Fruit fly (Drosophila melanogaster): ENCODE data around the gene CG1674.
A peak's percentile ranks its signal among the peaks of the same experiment; 100 is the strongest.

Gene CG1674

dm6 chr4:230430-230829 is at the start of gene CG1674:
Gene CG1674 (plus strand): TSS chr4:230730.
- TF ChIP-seq CG43689 (GFP tag; IDR thresholded peaks at IDR 0.05) (no peak), ken (GFP tag; IDR thresholded peaks at IDR 0.05) (no peak), org-1 (GFP tag; optimal IDR thresholded peaks at IDR 0.05) (no peak), Chrac-16 (GFP tag; optimal IDR thresholded peaks at IDR 0.05) (no peak), pita (GFP tag; optimal IDR thresholded peaks at IDR 0.05) (no peak), CG10959 (GFP tag; IDR thresholded peaks at IDR 0.05) (no peak), HmgZ (tag; optimal IDR thresholded peaks at IDR 0.05) (no peak), tx (GFP tag; optimal IDR thresholded peaks at IDR 0.05) (no peak), otp (GFP tag; IDR thresholded peaks at IDR 0.05) (no peak), CG7987 (GFP tag; optimal IDR thresholded peaks at IDR 0.05) (no peak), Kr (GFP tag; optimal IDR thresholded peaks at IDR 0.05) (no peak), prd (optimal IDR thresholded peaks at IDR 0.05) (no peak), prd (GFP tag; IDR thresholded peaks at IDR 0.05) (no peak), fd3F (GFP tag; optimal IDR thresholded peaks at IDR 0.05) (no peak), CG6765 (GFP tag; optimal IDR thresholded peaks at IDR 0.05) (no peak), CG33557 (GFP tag; optimal IDR thresholded peaks at IDR 0.05) (no peak)

dm6 chr4:180780-181179 is 49.8 kb upstream of the CG1674 start:
- TF ChIP-seq CG2120 (GFP tag; optimal IDR thresholded peaks at IDR 0.05) (peak; percentile 3), Sry-δ (GFP tag; optimal IDR thresholded peaks at IDR 0.05) (peak; percentile 7), CG1024 (GFP tag; IDR thresholded peaks at IDR 0.05) (peak; percentile 84), tna (GFP tag; IDR thresholded peaks at IDR 0.05; ENCODE audit: partially characterized antibody) (no peak), phol (tag; optimal IDR thresholded peaks at IDR 0.05) (peak; percentile 25), seq (GFP tag; IDR thresholded peaks at IDR 0.05) (0 out of 2 replicates have a peak, but pooled peaks have one; percentile 8), row (GFP tag; IDR thresholded peaks at IDR 0.05) (peak; percentile 55; the same call in 2 of the 3 replicates), CG17802 (tag; optimal IDR thresholded peaks at IDR 0.05) (peak; percentile 92), sens (GFP tag) (peak; percentile 85), gem (tag; optimal IDR thresholded peaks at IDR 0.05) (peak; percentile 5), CG9215 (GFP tag; IDR thresholded peaks at IDR 0.05) (no peak), TFAM (GFP tag; optimal IDR thresholded peaks at IDR 0.05) (no peak), CG32532 (GFP tag; IDR thresholded peaks at IDR 0.05) (no peak), ssp (GFP tag; IDR thresholded peaks at IDR 0.05) (peak; percentile 90), CG30020 (tag; optimal IDR thresholded peaks at IDR 0.05) (peak; percentile 95), eve (GFP tag; optimal IDR thresholded peaks at IDR 0.05) (peak in 1 of 2 experiments; percentile 21), CG34376 (GFP tag; optimal IDR thresholded peaks at IDR 0.05) (peak; percentile 1), Mes4 (GFP tag; optimal IDR thresholded peaks at IDR 0.05) (peak; percentile 18), CG11723 (GFP tag; optimal IDR thresholded peaks at IDR 0.05) (peak; percentile 73), pfk (GFP tag; optimal IDR thresholded peaks at IDR 0.05) (peak; percentile 47), CG7357 (GFP tag; IDR thresholded peaks at IDR 0.05) (peak; percentile 90), Ravus (GFP tag; IDR thresholded peaks at IDR 0.05) (no peak), Gsc (GFP tag; IDR thresholded peaks at IDR 0.05) (no peak), BEAF-32 (GFP tag; optimal IDR thresholded peaks at IDR 0.05) (peak; percentile 32), Optix (GFP tag; IDR thresholded peaks at IDR 0.05) (no peak), insv (GFP tag; optimal IDR thresholded peaks at IDR 0.05) (no peak), CG1603 (tag; optimal IDR thresholded peaks at IDR 0.05) (peak; percentile 59), CG4820 (GFP tag; optimal IDR thresholded peaks at IDR 0.05) (no peak), Ets65A (GFP tag) (peak; percentile 93), caup (GFP tag; optimal IDR thresholded peaks at IDR 0.05; ENCODE audit: severe bottlenecking) (no peak), CG13296 (GFP tag; optimal IDR thresholded peaks at IDR 0.05) (peak; percentile 0), pzg (GFP tag; optimal IDR thresholded peaks at IDR 0.05) (peak; percentile 15), CG6254 (GFP tag; optimal IDR thresholded peaks at IDR 0.05) (no peak), kay (GFP tag; optimal IDR thresholded peaks at IDR 0.05) (peak; percentile 7), Ets97D (GFP tag; optimal IDR thresholded peaks at IDR 0.05) (peak; percentile 33), CG12391 (tag; optimal IDR thresholded peaks at IDR 0.05) (no peak)

Data from whole organism, embryonic.